Fruit fly (Drosophila melanogaster) whole organism, pupa: ENCODE results near the gene CG9702.

Source experiments
- CG12605 ChIP-seq: fragments of 200-800 bp; sonication (Bioruptor generic); IDR thresholded peaks from 2 replicates; pipeline ENCODE4 v1.3.6; 2022; ENCODE audit warnings: missing biosample characterization, missing genetic modification characterization
- CG14655 ChIP-seq: fragments of 200-800 bp; sonication (Bioruptor generic); optimal IDR thresholded peaks from 3 replicates; lab custom pipeline; 2017; ENCODE audit warnings: mild to moderate bottlenecking, missing biosample characterization, missing genetic modification reagents, missing genetic modification characterization
- CG9948 ChIP-seq: fragments of 200-800 bp; sonication (Bioruptor generic); optimal IDR thresholded peaks from 2 replicates; lab custom pipeline; 2018; ENCODE audit warnings: missing biosample characterization, mild to moderate bottlenecking, missing genetic modification characterization, moderate library complexity
- gl ChIP-seq: fragments of 200-800 bp; sonication (Bioruptor generic); optimal IDR thresholded peaks from 2 replicates; lab custom pipeline; 2018; ENCODE audit warnings: missing biosample characterization, mild to moderate bottlenecking, missing genetic modification characterization

DNA sequence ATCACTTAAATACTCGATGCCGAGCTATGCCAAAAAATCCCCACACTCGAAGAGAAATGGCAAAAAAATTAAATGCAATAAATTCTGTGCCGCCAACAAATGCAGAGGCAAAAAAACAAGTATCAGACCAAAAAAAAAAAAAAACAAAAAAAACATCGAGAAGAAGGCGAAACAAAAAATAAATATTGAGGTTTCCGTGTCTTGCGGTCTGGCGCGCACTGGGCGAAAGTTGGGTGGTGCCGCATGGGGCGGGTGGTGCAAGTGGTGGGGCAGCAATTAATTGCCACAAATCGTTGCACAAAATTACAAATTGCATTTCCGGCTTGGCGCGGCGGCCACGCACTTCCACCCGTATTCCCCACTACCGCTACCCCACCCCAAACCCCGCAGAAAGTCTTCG is 44.8 kb upstream of the CG9702 start:
- TF ChIP-seq CG12605 (GFP tag; lab: Robert Waterston, UW) (no peak), gl (tag; lab: Kevin White, UChicago) (no peak), CG14655 (GFP tag; lab: Kevin White, UChicago) (no peak), CG9948 (no peak)
